Fruit fly (Drosophila melanogaster) whole organism: Measurements from ENCODE around the gene CG6013.

Experiments
- CG8478 ChIP-seq: fragments of >200 bp; optimal IDR thresholded peaks from 2 replicates; lab custom pipeline; 2018; ENCODE audit warnings: inconsistent platforms
- Dll ChIP-seq: fragments of >200 bp; optimal IDR thresholded peaks from 2 replicates; lab custom pipeline; 2017
- EcR ChIP-seq, 2 experiments: fragments of >200 bp; optimal IDR thresholded peaks; 2 replicates each; lab custom pipeline; 2017; ENCODE audit warnings: missing biosample characterization in 2 of 2, missing genetic modification characterization in 2 of 2, missing genetic modification reagents in 2 of 2
- pan ChIP-seq: fragments of >200 bp; optimal IDR thresholded peaks from 2 replicates; lab custom pipeline; 2017
- psq ChIP-seq: fragments of >200 bp; optimal IDR thresholded peaks from 2 replicates; lab custom pipeline; 2017
- usp ChIP-seq: fragments of >200 bp; optimal IDR thresholded peaks from 2 replicates; lab custom pipeline; 2017; ENCODE audit warnings: missing biosample characterization, missing genetic modification characterization, mixed read lengths

CG6013 gene

dm6 chr3R:18995556-18996272, 35.6 kb upstream of the CG6013 start:
- TF ChIP-seq usp (GFP tag; lab: Kevin White, UChicago): no peak
- TF ChIP-seq psq: no peak
- TF ChIP-seq CG8478 (lab: Kevin White, UChicago): no peak
- peak; percentile 67 to 71 for TF ChIP-seq EcR (GFP tag; optimal IDR thresholded peaks at IDR 0.05; lab: Kevin White, UChicago)

- TF ChIP-seq CG8478 (lab: Kevin White, UChicago): no peak
- no peak for TF ChIP-seq usp (GFP tag; lab: Kevin White, UChicago)
- no peak for TF ChIP-seq EcR (GFP tag; optimal IDR thresholded peaks at IDR 0.05; lab: Kevin White, UChicago)
- no peak for TF ChIP-seq pan (lab: Kevin White, UChicago)
- no peak for TF ChIP-seq Dll
- TF ChIP-seq psq: no peak
These were observed 33.7 kb upstream of the CG6013 start for dm6 chr3R:18997388-18998287.

dm6 chr3R:18998370-18998769, 32.9 kb upstream of the CG6013 start:
- TF ChIP-seq usp (GFP tag; lab: Kevin White, UChicago) (no peak), EcR (GFP tag; optimal IDR thresholded peaks at IDR 0.05; lab: Kevin White, UChicago) (no peak), Dll (no peak), psq (no peak), CG8478 (lab: Kevin White, UChicago) (no peak), pan (lab: Kevin White, UChicago) (no peak)

dm6 chr3R:18999906-19000451, 31.3 kb upstream of the CG6013 start:
- TF ChIP-seq psq: no peak
- no peak for TF ChIP-seq CG8478 (lab: Kevin White, UChicago)
- TF ChIP-seq EcR (GFP tag; optimal IDR thresholded peaks at IDR 0.05; lab: Kevin White, UChicago): no peak
- TF ChIP-seq pan (lab: Kevin White, UChicago): no peak
- TF ChIP-seq usp (GFP tag; lab: Kevin White, UChicago): no peak
- no peak for TF ChIP-seq Dll

- TF ChIP-seq Dll (no peak), usp (GFP tag; lab: Kevin White, UChicago) (no peak), pan (lab: Kevin White, UChicago) (no peak), CG8478 (lab: Kevin White, UChicago) (no peak), EcR (GFP tag; optimal IDR thresholded peaks at IDR 0.05; lab: Kevin White, UChicago) (no peak), psq (no peak)
These were observed 29.6 kb upstream of the CG6013 start for dm6 chr3R:19001701-19002100.

- TF ChIP-seq usp (GFP tag; lab: Kevin White, UChicago) (no peak), CG8478 (lab: Kevin White, UChicago) (no peak), EcR (GFP tag; optimal IDR thresholded peaks at IDR 0.05; lab: Kevin White, UChicago) (no peak), pan (lab: Kevin White, UChicago) (no peak), Dll (no peak), psq (no peak)
These were observed 20.4 kb upstream of the CG6013 start for dm6 chr3R:19010923-19011322.

dm6 chr3R:19011885-19012284, 19.4 kb upstream of the CG6013 start:
- TF ChIP-seq psq (no peak), usp (GFP tag; lab: Kevin White, UChicago) (no peak), EcR (GFP tag; optimal IDR thresholded peaks at IDR 0.05; lab: Kevin White, UChicago) (no peak), pan (lab: Kevin White, UChicago) (no peak), CG8478 (lab: Kevin White, UChicago) (no peak)

- TF ChIP-seq usp (GFP tag; lab: Kevin White, UChicago): no peak
- TF ChIP-seq pan (lab: Kevin White, UChicago): no peak
- TF ChIP-seq CG8478 (lab: Kevin White, UChicago): no peak
- TF ChIP-seq psq: no peak
- TF ChIP-seq Dll: no peak
- no peak for TF ChIP-seq EcR (GFP tag; optimal IDR thresholded peaks at IDR 0.05; lab: Kevin White, UChicago)
These were observed 17.3 kb upstream of the CG6013 start for dm6 chr3R:19014027-19014426.

- TF ChIP-seq CG8478 (lab: Kevin White, UChicago): no peak
- TF ChIP-seq EcR (GFP tag; optimal IDR thresholded peaks at IDR 0.05; lab: Kevin White, UChicago): no peak
- no peak for TF ChIP-seq pan (lab: Kevin White, UChicago)
- no peak for TF ChIP-seq psq
- no peak for TF ChIP-seq Dll
- no peak for TF ChIP-seq usp (GFP tag; lab: Kevin White, UChicago)
These were observed 16.4 kb upstream of the CG6013 start for dm6 chr3R:19014742-19015422.

dm6 chr3R:19015423-19015810, 15.9 kb upstream of the CG6013 start:
- TF ChIP-seq Dll (no peak), EcR (GFP tag; optimal IDR thresholded peaks at IDR 0.05; lab: Kevin White, UChicago) (no peak), psq (no peak), pan (lab: Kevin White, UChicago) (no peak), usp (GFP tag; lab: Kevin White, UChicago) (no peak), CG8478 (lab: Kevin White, UChicago) (no peak)
